Fruit fly (Drosophila melanogaster): ENCODE results near the gene sturkopf.

sturkopf gene

dm6 chr3L:1319097-1319725 lies 6.0 kb upstream of the sturkopf start (continued):
- TF ChIP-seq CG7963 (GFP tag; IDR thresholded peaks at IDR 0.05; ENCODE audit: partially characterized antibody) = no peak
- peak; percentile 54 for TF ChIP-seq scrt (GFP tag; optimal IDR thresholded peaks at IDR 0.05)
- peak; percentile 38 for TF ChIP-seq zen (tag; optimal IDR thresholded peaks at IDR 0.05)
- TF ChIP-seq wek (GFP tag; optimal IDR thresholded peaks at IDR 0.05) = peak; percentile 46
- peak; percentile 80 for TF ChIP-seq CG5953 (GFP tag; IDR thresholded peaks at IDR 0.05)
- no peak for TF ChIP-seq CG8478 (optimal IDR thresholded peaks at IDR 0.05)
- no peak for TF ChIP-seq exex (tag; optimal IDR thresholded peaks at IDR 0.05)
- TF ChIP-seq lmd (GFP tag; IDR thresholded peaks at IDR 0.05) = peak; percentile 74; the same call in 1 of the 2 replicates
- no peak for TF ChIP-seq Dip2 (GFP tag; IDR thresholded peaks at IDR 0.05)
- peak; percentile 29 for TF ChIP-seq salm (tag; optimal IDR thresholded peaks at IDR 0.05)
- no peak for TF ChIP-seq CG7928 (GFP tag; optimal IDR thresholded peaks at IDR 0.05)
- peak; percentile 52 for TF ChIP-seq CG7786 (GFP tag; optimal IDR thresholded peaks at IDR 0.05)
- TF ChIP-seq bbx (GFP tag; IDR thresholded peaks at IDR 0.05; ENCODE audit: partially characterized antibody) = no peak
- TF ChIP-seq CG8944 (GFP tag; optimal IDR thresholded peaks at IDR 0.05) = peak; percentile 73
- TF ChIP-seq CG12769 (tag; optimal IDR thresholded peaks at IDR 0.05) = peak; percentile 69
- TF ChIP-seq CG4617 (GFP tag; optimal IDR thresholded peaks at IDR 0.05; ENCODE audit: borderline replicate concordance) = peak; percentile 58
- TF ChIP-seq CG9215 (GFP tag; IDR thresholded peaks at IDR 0.05) = 0 out of 2 replicates have a peak, but pooled peaks have one; percentile 15
- peak; percentile 20 for TF ChIP-seq da (GFP tag; optimal IDR thresholded peaks at IDR 0.05)
- peak; percentile 82 for TF ChIP-seq CG12391 (tag; optimal IDR thresholded peaks at IDR 0.05)
- TF ChIP-seq repo (GFP tag; optimal IDR thresholded peaks at IDR 0.05) = peak; percentile 25
- peak; percentile 66 for TF ChIP-seq grau (tag; optimal IDR thresholded peaks at IDR 0.05)
- no peak for TF ChIP-seq mld (GFP tag; IDR thresholded peaks at IDR 0.05; ENCODE audit: partially characterized antibody)
- TF ChIP-seq croc (GFP tag; conservative IDR thresholded peaks at IDR 0.05) = peak; percentile 79
- no peak for TF ChIP-seq gsb (GFP tag; IDR thresholded peaks at IDR 0.05)
- TF ChIP-seq schlank (tag; optimal IDR thresholded peaks at IDR 0.05) = no peak
- TF ChIP-seq C15 (GFP tag; IDR thresholded peaks at IDR 0.05) = peak; percentile 35; the same call in 1 of the 3 replicates
- TF ChIP-seq HLHmδ (GFP tag; optimal IDR thresholded peaks at IDR 0.05) = no peak
- TF ChIP-seq sug (tag; optimal IDR thresholded peaks at IDR 0.05) = no peak
- TF ChIP-seq CG13894 (tag; optimal IDR thresholded peaks at IDR 0.05) = no peak
- TF ChIP-seq D (optimal IDR thresholded peaks at IDR 0.05) = no peak
- TF ChIP-seq D (GFP tag; optimal IDR thresholded peaks at IDR 0.05) = peak; percentile 84
- TF ChIP-seq Hand (GFP tag; optimal IDR thresholded peaks at IDR 0.05) = no peak
- TF ChIP-seq az2 (GFP tag; optimal IDR thresholded peaks at IDR 0.05) = peak; percentile 87
- TF ChIP-seq slp2 (GFP tag; optimal IDR thresholded peaks at IDR 0.05) = peak; percentile 67
- TF ChIP-seq lola (GFP tag; optimal IDR thresholded peaks at IDR 0.05) = peak in 1 of 3 experiments; percentile 69
- peak; percentile 33 for TF ChIP-seq CHES-1-like (GFP tag; optimal IDR thresholded peaks at IDR 0.05)
- no peak for TF ChIP-seq Poxn (GFP tag; IDR thresholded peaks at IDR 0.05)
- peak; percentile 8 for TF ChIP-seq fu2 (GFP tag; optimal IDR thresholded peaks at IDR 0.05)
- peak; percentile 96 for TF ChIP-seq corto (GFP tag; optimal IDR thresholded peaks at IDR 0.05)
- peak; percentile 81 for TF ChIP-seq unpg (GFP tag; optimal IDR thresholded peaks at IDR 0.05)
- peak; percentile 50 for TF ChIP-seq CG12236 (GFP tag; optimal IDR thresholded peaks at IDR 0.05)
- TF ChIP-seq CG17612 (GFP tag; IDR thresholded peaks at IDR 0.05) = no peak; the same call in 1 of the 2 replicates
- peak; percentile 78 for TF ChIP-seq lab (GFP tag; optimal IDR thresholded peaks at IDR 0.05)
- TF ChIP-seq CG3995 (GFP tag; optimal IDR thresholded peaks at IDR 0.05) = no peak
- no peak for TF ChIP-seq tll (GFP tag; optimal IDR thresholded peaks at IDR 0.05)
- 0 out of 3 replicates have a peak, but pooled peaks have one; percentile 37 for TF ChIP-seq CG6791 (GFP tag; IDR thresholded peaks at IDR 0.05; ENCODE audit: partially characterized antibody)
- peak; percentile 86 for TF ChIP-seq phol (tag; optimal IDR thresholded peaks at IDR 0.05)
- peak; percentile 31 for TF ChIP-seq CG3065 (GFP tag; optimal IDR thresholded peaks at IDR 0.05)

Measured in whole organism, embryonic.